Worm (Caenorhabditis elegans): ENCODE measurements around the gene sysm-1.

Gene sysm-1

DNA sequence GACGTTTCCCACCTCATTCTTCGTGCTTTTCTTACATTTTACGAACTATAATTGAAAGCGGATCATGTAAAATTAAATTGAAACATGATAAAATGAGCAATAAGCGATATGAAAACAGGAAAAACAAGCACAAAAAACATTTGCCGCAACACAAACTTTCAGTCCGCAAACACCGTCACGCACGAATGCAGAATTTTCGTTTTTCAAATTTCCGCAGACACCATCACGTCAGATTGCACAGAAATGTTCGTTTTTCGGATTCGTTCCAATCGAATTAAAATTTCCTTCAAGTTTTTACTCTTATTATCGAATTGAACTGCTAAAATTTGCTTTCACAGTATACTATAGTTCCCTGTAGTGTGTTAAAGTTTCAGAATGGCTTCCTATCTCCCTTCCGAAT is 28.4 kb downstream of the sysm-1 start, which contains the start of gene chmp-7 (continued):
- TF ChIP-seq D2030.7 (GFP tag; IDR thresholded peaks at IDR 0.05) (peak; percentile 51; the same call in 1 of the 2 replicates), K12H6.12 (tag; optimal IDR thresholded peaks at IDR 0.05) (peak; percentile 56), F10E7.11 (tag; optimal IDR thresholded peaks at IDR 0.05) (no peak), lin-40 (tag; optimal IDR thresholded peaks at IDR 0.05) (peak; percentile 76), madf-10 (tag; optimal IDR thresholded peaks at IDR 0.05) (peak; percentile 72), F49E8.2 (tag; optimal IDR thresholded peaks at IDR 0.05; ENCODE audit: insufficient read depth) (peak; percentile 63), lsl-1 (GFP tag; optimal IDR thresholded peaks at IDR 0.05) (peak; percentile 73), athp-1 (tag; optimal IDR thresholded peaks at IDR 0.05) (peak; percentile 13), egrh-3 (GFP tag; IDR thresholded peaks at IDR 0.05) (no peak), nfyb-1 (GFP tag; IDR thresholded peaks at IDR 0.05) (peak; percentile 81), tlf-1 (GFP tag; optimal IDR thresholded peaks at IDR 0.05) (peak; percentile 74), xnd-1 (tag; optimal IDR thresholded peaks at IDR 0.05) (peak; percentile 4), tbx-9 (tag; optimal IDR thresholded peaks at IDR 0.05; ENCODE audit: borderline replicate concordance) (no peak), Y56A3A.18 (GFP tag; IDR thresholded peaks at IDR 0.05) (no peak), attf-3 (GFP tag; conservative IDR thresholded peaks at IDR 0.05) (peak; percentile 73), chd-7 (tag; optimal IDR thresholded peaks at IDR 0.05) (no peak), F57C9.4 (tag; optimal IDR thresholded peaks at IDR 0.05) (no peak), let-607 (tag; optimal IDR thresholded peaks at IDR 0.05) (peak; percentile 3 to 18), ama-1 (optimal IDR thresholded peaks at IDR 0.05) (peak; percentile 19), ama-1 (GFP tag; optimal IDR thresholded peaks at IDR 0.05) (no peak), sdz-38 (tag; optimal IDR thresholded peaks at IDR 0.05) (no peak), rcor-1 (GFP tag; IDR thresholded peaks at IDR 0.05) (peak; percentile 64), akir-1 (GFP tag; optimal IDR thresholded peaks at IDR 0.05) (no peak), snpc-1.3 (tag; optimal IDR thresholded peaks at IDR 0.05; ENCODE audit: insufficient read depth) (peak; percentile 76), nhr-90 (tag; optimal IDR thresholded peaks at IDR 0.05) (no peak), T07F8.4 (tag; optimal IDR thresholded peaks at IDR 0.05) (no peak), attf-6 (GFP tag; IDR thresholded peaks at IDR 0.05) (no peak), cebp-1 (GFP tag; IDR thresholded peaks at IDR 0.05) (0 out of 2 replicates have a peak, but pooled peaks have one; percentile 28), cebp-1 (tag; optimal IDR thresholded peaks at IDR 0.05) (peak; percentile 75), C06A6.2 (GFP tag; conservative IDR thresholded peaks at IDR 0.05) (0 out of 2 replicates have a peak, but pooled peaks have one; percentile 19), atf-7 (tag; optimal IDR thresholded peaks at IDR 0.05) (no peak), ekl-4 (GFP tag; IDR thresholded peaks at IDR 0.05) (peak; percentile 54; the same call in 1 of the 2 replicates), madf-3 (GFP tag; IDR thresholded peaks at IDR 0.05) (0 out of 2 replicates have a peak, but pooled peaks have one; percentile 64), somi-1 (GFP tag; optimal IDR thresholded peaks at IDR 0.05) (no peak), ets-4 (GFP tag; optimal IDR thresholded peaks at IDR 0.05) (no peak), B0019.2 (GFP tag; conservative IDR thresholded peaks at IDR 0.05) (peak; percentile 79), hmg-1.2 (GFP tag; IDR thresholded peaks at IDR 0.05) (peak; percentile 69; the same call in 1 of the 2 replicates), ztf-26 (tag; optimal IDR thresholded peaks at IDR 0.05) (peak; percentile 50), hlh-26 (GFP tag; conservative IDR thresholded peaks at IDR 0.05) (no peak), ceh-27 (GFP tag; optimal IDR thresholded peaks at IDR 0.05) (peak; percentile 60), dox-1 (GFP tag; IDR thresholded peaks at IDR 0.05) (peak; percentile 92), F37B4.10 (GFP tag; IDR thresholded peaks at IDR 0.05) (no peak), pbrm-1 (GFP tag; IDR thresholded peaks at IDR 0.05) (peak; percentile 82), Y67H2A.10 (GFP tag; conservative IDR thresholded peaks at IDR 0.05) (no peak), attf-5 (GFP tag; optimal IDR thresholded peaks at IDR 0.05) (peak; percentile 96), gei-17 (GFP tag; optimal IDR thresholded peaks at IDR 0.05) (no peak), hsf-1 (GFP tag; IDR thresholded peaks at IDR 0.05) (0 out of 2 replicates have a peak, but pooled peaks have one; percentile 57), lag-1 (GFP tag; IDR thresholded peaks at IDR 0.05) (no peak), ceh-91 (GFP tag; IDR thresholded peaks at IDR 0.05) (peak; percentile 70)
